Worm (Caenorhabditis elegans): Measurements from ENCODE around the gene Y39B6A.69.
A peak's percentile ranks its signal among the peaks of the same experiment; 100 is the strongest.

The Y39B6A.69 gene

ce11 chrV:19177070-19177469 lies 24.8 kb upstream of the Y39B6A.69 start:
- TF ChIP-seq ceh-83 (GFP tag; optimal IDR thresholded peaks at IDR 0.05) (no peak), ces-1 (GFP tag; optimal IDR thresholded peaks at IDR 0.05) (peak; percentile 85)

- no peak for TF ChIP-seq elt-3 (tag; optimal IDR thresholded peaks at IDR 0.05)
- TF ChIP-seq lin-13 (tag; optimal IDR thresholded peaks at IDR 0.05) = no peak
- no peak for TF ChIP-seq bed-3 (GFP tag; optimal IDR thresholded peaks at IDR 0.05)
- no peak for TF ChIP-seq nhr-12 (tag; optimal IDR thresholded peaks at IDR 0.05)
- no peak for TF ChIP-seq mep-1 (tag; optimal IDR thresholded peaks at IDR 0.05)
- no peak for TF ChIP-seq cnd-1 (tag; optimal IDR thresholded peaks at IDR 0.05)
- TF ChIP-seq unc-62 (GFP tag; optimal IDR thresholded peaks at IDR 0.05) = no peak
- no peak for TF ChIP-seq nhr-28 (tag; optimal IDR thresholded peaks at IDR 0.05)
- TF ChIP-seq sptf-1 (tag; optimal IDR thresholded peaks at IDR 0.05) = no peak
- TF ChIP-seq mab-5 (tag; optimal IDR thresholded peaks at IDR 0.05) = no peak
- no peak for TF ChIP-seq nhr-2 (tag; optimal IDR thresholded peaks at IDR 0.05)
Observed at ce11 chrV:19175714-19176113, 23.5 kb upstream of the Y39B6A.69 start.

- no peak for TF ChIP-seq nhr-237 (tag; optimal IDR thresholded peaks at IDR 0.05)
- no peak for TF ChIP-seq hlh-1 (tag; optimal IDR thresholded peaks at IDR 0.05)
- TF ChIP-seq zip-8 (tag; optimal IDR thresholded peaks at IDR 0.05) = peak; percentile 98
- no peak for TF ChIP-seq nhr-76 (tag; optimal IDR thresholded peaks at IDR 0.05)
- TF ChIP-seq snpc-4 (tag; optimal IDR thresholded peaks at IDR 0.05) = no peak
Observed at ce11 chrV:19174626-19175025, 22.4 kb upstream of the Y39B6A.69 start, which contains the start of gene hot-2. Gene hot-2, plus strand, starts transcription at chrV:19174759.

ce11 chrV:19158664-19159063 lies 6.4 kb upstream of the Y39B6A.69 start, which contains the start of gene Y39B6A.5:
Gene Y39B6A.5, minus strand, starts transcription at chrV:19158877.
- TF ChIP-seq ham-2 (GFP tag; optimal IDR thresholded peaks at IDR 0.05) (no peak), ceh-83 (GFP tag; optimal IDR thresholded peaks at IDR 0.05) (no peak), lsy-2 (tag; optimal IDR thresholded peaks at IDR 0.05) (no peak), ceh-43 (GFP tag; optimal IDR thresholded peaks at IDR 0.05) (no peak), nhr-237 (tag; optimal IDR thresholded peaks at IDR 0.05) (no peak), sptf-1 (tag; optimal IDR thresholded peaks at IDR 0.05) (no peak), nhr-2 (tag; optimal IDR thresholded peaks at IDR 0.05) (no peak), pha-4 (tag; optimal IDR thresholded peaks at IDR 0.05) (no peak), mls-2 (tag; optimal IDR thresholded peaks at IDR 0.05) (no peak), tbx-8 (GFP tag; optimal IDR thresholded peaks at IDR 0.05) (no peak), snpc-4 (tag; optimal IDR thresholded peaks at IDR 0.05) (no peak), bed-3 (GFP tag; optimal IDR thresholded peaks at IDR 0.05) (no peak), nhr-12 (tag; optimal IDR thresholded peaks at IDR 0.05) (no peak), hlh-1 (tag; optimal IDR thresholded peaks at IDR 0.05) (no peak)

ce11 chrV:19153806-19154205 lies 1.6 kb upstream of the Y39B6A.69 start, which contains the start of gene tsp-13:
Gene tsp-13, plus strand, starts transcription at chrV:19154106.
- no peak for TF ChIP-seq mls-2 (tag; optimal IDR thresholded peaks at IDR 0.05)
- no peak for TF ChIP-seq lin-13 (tag; optimal IDR thresholded peaks at IDR 0.05)
- TF ChIP-seq ztf-11 (tag; optimal IDR thresholded peaks at IDR 0.05) = no peak
- no peak for TF ChIP-seq ceh-83 (GFP tag; optimal IDR thresholded peaks at IDR 0.05)
- no peak for TF ChIP-seq snpc-4 (tag; optimal IDR thresholded peaks at IDR 0.05)
- no peak for TF ChIP-seq lsy-2 (tag; optimal IDR thresholded peaks at IDR 0.05)
- no peak for TF ChIP-seq ham-2 (GFP tag; optimal IDR thresholded peaks at IDR 0.05)
- no peak for TF ChIP-seq blmp-1 (tag; optimal IDR thresholded peaks at IDR 0.05)
- TF ChIP-seq nhr-76 (tag; optimal IDR thresholded peaks at IDR 0.05) = no peak

- TF ChIP-seq pha-4 (tag; optimal IDR thresholded peaks at IDR 0.05) (peak; percentile 47), nhr-2 (tag; optimal IDR thresholded peaks at IDR 0.05) (peak; percentile 6), lin-13 (tag; optimal IDR thresholded peaks at IDR 0.05) (no peak), mab-5 (tag; optimal IDR thresholded peaks at IDR 0.05) (no peak), ces-1 (GFP tag; optimal IDR thresholded peaks at IDR 0.05) (no peak)
Observed at ce11 chrV:19153244-19153643, 1.0 kb upstream of the Y39B6A.69 start.

ce11 chrV:19149057-19149456 lies 3.2 kb downstream of the Y39B6A.69 start, which contains the start of gene Y39B6A.7:
Gene Y39B6A.7, minus strand, starts transcription at chrV:19149157.
- TF ChIP-seq ceh-83 (GFP tag; optimal IDR thresholded peaks at IDR 0.05) = no peak
- TF ChIP-seq snpc-4 (tag; optimal IDR thresholded peaks at IDR 0.05) = no peak
- TF ChIP-seq ham-2 (GFP tag; optimal IDR thresholded peaks at IDR 0.05) = no peak
- TF ChIP-seq lsy-2 (tag; optimal IDR thresholded peaks at IDR 0.05) = no peak
- no peak for TF ChIP-seq ces-1 (GFP tag; optimal IDR thresholded peaks at IDR 0.05)
- no peak for TF ChIP-seq cnd-1 (tag; optimal IDR thresholded peaks at IDR 0.05)
- TF ChIP-seq zip-8 (tag; optimal IDR thresholded peaks at IDR 0.05) = no peak
- TF ChIP-seq ztf-11 (tag; optimal IDR thresholded peaks at IDR 0.05) = no peak
- TF ChIP-seq ceh-39 (tag; optimal IDR thresholded peaks at IDR 0.05) = no peak
- TF ChIP-seq sptf-1 (tag; optimal IDR thresholded peaks at IDR 0.05) = no peak
- no peak for TF ChIP-seq elt-3 (tag; optimal IDR thresholded peaks at IDR 0.05)
- no peak for TF ChIP-seq nhr-237 (tag; optimal IDR thresholded peaks at IDR 0.05)
- no peak for TF ChIP-seq unc-39 (tag; optimal IDR thresholded peaks at IDR 0.05)
- TF ChIP-seq bed-3 (GFP tag; optimal IDR thresholded peaks at IDR 0.05) = no peak
- TF ChIP-seq mep-1 (tag; optimal IDR thresholded peaks at IDR 0.05) = no peak
- TF ChIP-seq nhr-2 (tag; optimal IDR thresholded peaks at IDR 0.05) = no peak
- no peak for TF ChIP-seq nhr-28 (tag; optimal IDR thresholded peaks at IDR 0.05)

Data from whole organism, mixed stage, embryonic.